Fruit fly (Drosophila melanogaster) whole organism, embryonic: ENCODE results near the gene CG10804.
A peak's percentile ranks its signal among the peaks of the same experiment; 100 is the strongest.

Experiments used
- Ada2b ChIP-seq: fragments of 200-800 bp; sonication (Bioruptor generic); IDR thresholded peaks from 2 replicates; pipeline ENCODE4 v1.3.6; 2022; ENCODE audit warnings: missing biosample characterization, missing genetic modification characterization
- Atf-2 ChIP-seq: fragments of 200-800 bp; sonication (Bioruptor generic); optimal IDR thresholded peaks from 2 replicates; lab custom pipeline; 2016; ENCODE audit warnings: missing biosample characterization, missing genetic modification characterization
- Awh ChIP-seq: fragments of 200-800 bp; sonication (Bioruptor generic); IDR thresholded peaks from 2 replicates; pipeline ENCODE4, ENCODE4 v1.3.6; 2022; ENCODE audit warnings: missing biosample characterization, missing genetic modification characterization
- B-H2 ChIP-seq: fragments of 200-800 bp; sonication (Bioruptor generic); optimal IDR thresholded peaks from 2 replicates; lab custom pipeline; 2018; ENCODE audit warnings: missing biosample characterization, mild to moderate bottlenecking, missing genetic modification characterization
- CG12299 ChIP-seq: fragments of 200-800 bp; sonication (Bioruptor generic); optimal IDR thresholded peaks from 2 replicates; lab custom pipeline; 2018; ENCODE audit warnings: missing biosample characterization, mild to moderate bottlenecking, missing genetic modification characterization
- CG13296 ChIP-seq: fragments of 200-800 bp; sonication (Bioruptor generic); optimal IDR thresholded peaks from 3 replicates; lab custom pipeline; 2018; ENCODE audit warnings: missing biosample characterization, mild to moderate bottlenecking, missing genetic modification characterization
- CG13775 ChIP-seq: fragments of 200-800 bp; sonication (Bioruptor generic); optimal IDR thresholded peaks from 3 replicates; lab custom pipeline; 2017; ENCODE audit warnings: missing biosample characterization, mild to moderate bottlenecking, missing genetic modification characterization
- CG14441 ChIP-seq: fragments of 200-800 bp; sonication (Bioruptor generic); IDR thresholded peaks from 2 replicates; pipeline ENCODE4 v1.3.6; 2022; ENCODE audit warnings: missing biosample characterization, missing genetic modification characterization
- CG16813 ChIP-seq: fragments of 200-800 bp; sonication (Bioruptor generic); IDR thresholded peaks from 3 replicates; pipeline ENCODE4 v1.3.6; 2022; ENCODE audit warnings: missing biosample characterization, missing genetic modification characterization; ENCODE audit not compliant: partially characterized antibody
- CG17361 ChIP-seq: fragments of 200-800 bp; sonication (Bioruptor generic); IDR thresholded peaks from 3 replicates; pipeline ENCODE4 v1.3.6; 2022; ENCODE audit warnings: missing biosample characterization, missing genetic modification characterization
- CG2129 ChIP-seq: fragments of 200-800 bp; sonication (Bioruptor generic); IDR thresholded peaks from 2 replicates; pipeline ENCODE4 v1.3.6; 2022; ENCODE audit warnings: missing biosample characterization, missing genetic modification characterization; ENCODE audit not compliant: partially characterized antibody
- CG2889 ChIP-seq: fragments of 200-800 bp; sonication (Bioruptor generic); IDR thresholded peaks from 3 replicates; pipeline ENCODE4 v1.3.6; 2022; ENCODE audit warnings: missing biosample characterization, missing genetic modification characterization
- CG30403 ChIP-seq: fragments of 200-800 bp; sonication (Bioruptor generic); optimal IDR thresholded peaks from 3 replicates; lab custom pipeline; 2016; ENCODE audit warnings: missing biosample characterization, missing genetic modification characterization
- CG34224 ChIP-seq: fragments of 200-800 bp; sonication (Bioruptor generic); IDR thresholded peaks from 3 replicates; pipeline ENCODE4 v1.3.6; 2022; ENCODE audit warnings: missing biosample characterization, missing genetic modification characterization; ENCODE audit not compliant: partially characterized antibody
- CG4854 ChIP-seq: fragments of 200-800 bp; sonication (Bioruptor generic); optimal IDR thresholded peaks from 2 replicates; lab custom pipeline; 2016; ENCODE audit warnings: missing biosample characterization, missing genetic modification characterization, inconsistent platforms
- CG6689 ChIP-seq: fragments of 200-800 bp; sonication (Bioruptor generic); IDR thresholded peaks from 2 replicates; pipeline ENCODE4 v1.3.6; 2022; ENCODE audit warnings: missing biosample characterization, missing genetic modification characterization
- CG7786 ChIP-seq: fragments of 200-800 bp; sonication (Bioruptor generic); optimal IDR thresholded peaks from 2 replicates; lab custom pipeline; 2016; ENCODE audit warnings: missing biosample characterization, missing genetic modification characterization
- CG7928 ChIP-seq: fragments of 200-800 bp; sonication (Bioruptor generic); optimal IDR thresholded peaks from 2 replicates; lab custom pipeline; 2017; ENCODE audit warnings: missing biosample characterization, mild to moderate bottlenecking, missing genetic modification characterization
- CG9727 ChIP-seq: fragments of 200-800 bp; sonication (Bioruptor generic); optimal IDR thresholded peaks from 3 replicates; lab custom pipeline; 2017; ENCODE audit warnings: missing biosample characterization, mild to moderate bottlenecking, missing genetic modification characterization
- CkIIα-i1 ChIP-seq: fragments of 200-800 bp; sonication (Bioruptor generic); IDR thresholded peaks from 2 replicates; pipeline ENCODE4 v1.3.6; 2022; ENCODE audit warnings: missing biosample characterization, missing genetic modification characterization
- Deaf1 ChIP-seq: fragments of 200-800 bp; optimal IDR thresholded peaks from 3 replicates; lab custom pipeline; 2019; ENCODE audit warnings: missing biosample characterization, mild to moderate bottlenecking, missing genetic modification characterization, moderate library complexity
- Fer1 ChIP-seq: fragments of 200-800 bp; sonication (Bioruptor generic); optimal IDR thresholded peaks from 2 replicates; lab custom pipeline; 2017; ENCODE audit warnings: missing biosample characterization, mild to moderate bottlenecking, missing genetic modification characterization
- Gug ChIP-seq: fragments of 200-800 bp; sonication (Bioruptor generic); IDR thresholded peaks from 4 replicates; pipeline ENCODE4 v1.3.6; 2022; ENCODE audit warnings: missing biosample characterization, missing genetic modification characterization
- H15 ChIP-seq: fragments of 200-800 bp; sonication (Bioruptor generic); IDR thresholded peaks from 3 replicates; pipeline ENCODE4 v1.3.6; 2022; ENCODE audit warnings: missing biosample characterization, missing genetic modification characterization
- HmgD ChIP-seq: fragments of 200-800 bp; sonication (Bioruptor generic); optimal IDR thresholded peaks from 3 replicates; lab custom pipeline; 2016; ENCODE audit warnings: missing biosample characterization, missing genetic modification characterization
- Meics ChIP-seq: fragments of 200-800 bp; sonication (Bioruptor generic); optimal IDR thresholded peaks from 2 replicates; lab custom pipeline; 2017; ENCODE audit warnings: missing biosample characterization, mild to moderate bottlenecking, missing genetic modification characterization
- NfI ChIP-seq: fragments of 200-800 bp; sonication (Bioruptor generic); optimal IDR thresholded peaks from 3 replicates; lab custom pipeline; 2018; ENCODE audit warnings: missing biosample characterization, mild to moderate bottlenecking, missing genetic modification characterization, moderate library complexity
- Oli ChIP-seq: fragments of 200-800 bp; sonication (Bioruptor generic); optimal IDR thresholded peaks from 2 replicates; lab custom pipeline; 2018; ENCODE audit warnings: missing biosample characterization, mild to moderate bottlenecking, missing genetic modification characterization, moderate library complexity
- Rfx ChIP-seq: fragments of 200-800 bp; sonication (Bioruptor generic); IDR thresholded peaks from 2 replicates; pipeline ENCODE4 v1.3.6; 2022; ENCODE audit warnings: missing biosample characterization, missing genetic modification characterization
- ac ChIP-seq: fragments of 200-800 bp; sonication (Bioruptor generic); optimal IDR thresholded peaks from 3 replicates; lab custom pipeline; 2017; ENCODE audit warnings: missing biosample characterization, mild to moderate bottlenecking, missing genetic modification characterization
- ara ChIP-seq: fragments of 200-800 bp; sonication (Bioruptor generic); IDR thresholded peaks from 2 replicates; pipeline ENCODE4 v1.3.6; 2022; ENCODE audit warnings: missing biosample characterization, missing genetic modification characterization
- az2 ChIP-seq: fragments of 200-800 bp; sonication (Bioruptor generic); optimal IDR thresholded peaks from 3 replicates; lab custom pipeline; 2016; ENCODE audit warnings: missing biosample characterization, missing genetic modification characterization
- dimm ChIP-seq: fragments of 200-800 bp; sonication (Bioruptor generic); IDR thresholded peaks from 2 replicates; pipeline ENCODE4 v1.3.6; 2022; ENCODE audit warnings: missing biosample characterization, missing genetic modification characterization
- disco-r ChIP-seq: fragments of 200-800 bp; sonication (Bioruptor generic); optimal IDR thresholded peaks from 2 replicates; lab custom pipeline; 2016; ENCODE audit warnings: missing biosample characterization, missing genetic modification characterization
- ems ChIP-seq: fragments of 200-800 bp; sonication (Bioruptor generic); optimal IDR thresholded peaks from 3 replicates; lab custom pipeline; 2016; ENCODE audit warnings: missing biosample characterization, missing genetic modification characterization
- esg ChIP-seq: fragments of 200-800 bp; sonication (Bioruptor generic); conservative IDR thresholded peaks from 2 replicates; pipeline ENCODE4 v1.3.6; 2022; ENCODE audit warnings: missing biosample characterization, missing genetic modification characterization
- gce ChIP-seq: fragments of 200-800 bp; sonication (Bioruptor generic); IDR thresholded peaks from 3 replicates; pipeline ENCODE4 v1.3.6; 2022; ENCODE audit warnings: missing biosample characterization, missing genetic modification characterization
- gem ChIP-seq: fragments of 200-800 bp; sonication (Bioruptor generic); optimal IDR thresholded peaks from 2 replicates; lab custom pipeline; 2019; ENCODE audit warnings: missing biosample characterization, mild to moderate bottlenecking, missing genetic modification characterization, moderate library complexity
- grau ChIP-seq: fragments of 200-800 bp; optimal IDR thresholded peaks from 3 replicates; lab custom pipeline; 2019; ENCODE audit warnings: missing biosample characterization, mild to moderate bottlenecking, missing genetic modification characterization, moderate library complexity
- hkb ChIP-seq, 2 experiments: fragments of 200-800 bp in 1 of 2; fragments of >200 bp in 1 of 2; sonication (Bioruptor generic) in 1 of 2; IDR thresholded peaks in 1 of 2; optimal IDR thresholded peaks in 1 of 2; 2 replicates each; pipeline versions ENCODE4 v1.3.6 to Lab custom; 2017 to 2022; ENCODE audit warnings: missing biosample characterization in 1 of 2, missing genetic modification characterization in 1 of 2
- klu ChIP-seq: fragments of 200-800 bp; sonication (Bioruptor generic); IDR thresholded peaks from 2 replicates; pipeline ENCODE4 v1.3.6; 2022; ENCODE audit warnings: missing biosample characterization, missing genetic modification characterization
- mam ChIP-seq: fragments of 200-800 bp; sonication (Bioruptor generic); optimal IDR thresholded peaks from 3 replicates; lab custom pipeline; 2016; ENCODE audit warnings: missing biosample characterization, missing genetic modification characterization
- mirr ChIP-seq: fragments of 200-800 bp; sonication (Bioruptor generic); optimal IDR thresholded peaks from 3 replicates; lab custom pipeline; 2018; ENCODE audit warnings: missing biosample characterization, mild to moderate bottlenecking, missing genetic modification characterization
- pan ChIP-seq, 4 experiments: fragments of >200 bp in 3 of 4; fragments of 200-800 bp in 1 of 4; sonication (Bioruptor generic) in 1 of 4; optimal IDR thresholded peaks in 3 of 4; IDR thresholded peaks in 1 of 4; 2 replicates each; pipeline versions ENCODE4 v1.3.6 to Lab custom; 2017 to 2022; ENCODE audit warnings: missing biosample characterization in 2 of 4, missing genetic modification characterization in 2 of 4, mixed read lengths in 1 of 4
- pum ChIP-seq: fragments of 200-800 bp; sonication (Bioruptor generic); optimal IDR thresholded peaks from 2 replicates; lab custom pipeline; 2016; ENCODE audit warnings: missing biosample characterization, missing genetic modification characterization
- salm ChIP-seq: fragments of 200-800 bp; sonication (Bioruptor generic); optimal IDR thresholded peaks from 2 replicates; lab custom pipeline; 2018; ENCODE audit warnings: missing biosample characterization, mild to moderate bottlenecking, missing genetic modification characterization
- sna ChIP-seq: fragments of 200-800 bp; sonication (Bioruptor generic); IDR thresholded peaks from 2 replicates; pipeline ENCODE4 v1.3.6; 2022; ENCODE audit warnings: missing biosample characterization, missing genetic modification characterization; ENCODE audit not compliant: partially characterized antibody
- tio ChIP-seq: fragments of 200-800 bp; sonication (Bioruptor generic); optimal IDR thresholded peaks from 2 replicates; lab custom pipeline; 2017; ENCODE audit warnings: missing biosample characterization, missing genetic modification characterization, inconsistent platforms
- trem ChIP-seq: fragments of 200-800 bp; optimal IDR thresholded peaks from 3 replicates; lab custom pipeline; 2019; ENCODE audit warnings: missing biosample characterization, mild to moderate bottlenecking, missing genetic modification characterization, moderate library complexity
- wdn ChIP-seq: fragments of 200-800 bp; sonication (Bioruptor generic); IDR thresholded peaks from 2 replicates; pipeline ENCODE4 v1.3.6; 2022; ENCODE audit warnings: missing biosample characterization, missing genetic modification characterization

The CG10804 gene

dm6 chrX:3432928-3433327, 49.2 kb downstream of the CG10804 start (continued):
- no peak for TF ChIP-seq trem (tag; lab: Kevin White, UChicago)
- TF ChIP-seq CG7786: peak; percentile 35
- peak; percentile 20 for TF ChIP-seq tio
- TF ChIP-seq ara: no peak
- no peak for TF ChIP-seq HmgD (GFP tag; lab: Kevin White, UChicago)
- TF ChIP-seq CkIIα-i1: no peak
- no peak for TF ChIP-seq Atf-2 (GFP tag; lab: Kevin White, UChicago)
- peak; percentile 42 for TF ChIP-seq Oli
- peak; percentile 57 for TF ChIP-seq CG6689 (GFP tag; lab: Robert Waterston, UW)
- peak; percentile 63 for TF ChIP-seq Ada2b
- no peak for TF ChIP-seq ems (GFP tag; lab: Kevin White, UChicago)
- peak; percentile 48 for TF ChIP-seq esg
- TF ChIP-seq CG13775 (GFP tag; lab: Kevin White, UChicago): no peak
- 0 out of 2 replicates have a peak, but pooled peaks have one; percentile 19 for TF ChIP-seq dimm (GFP tag; lab: Robert Waterston, UW)
- TF ChIP-seq disco-r (GFP tag; lab: Kevin White, UChicago): no peak
- TF ChIP-seq salm (tag; lab: Kevin White, UChicago): no peak
- TF ChIP-seq az2 (GFP tag; lab: Kevin White, UChicago): peak; percentile 4
- no peak for TF ChIP-seq CG13296 (GFP tag; lab: Kevin White, UChicago)
- peak; percentile 57 for TF ChIP-seq mam (GFP tag; lab: Kevin White, UChicago)
- 0 out of 3 replicates have a peak, but pooled peaks have one; percentile 43 for TF ChIP-seq CG2889 (GFP tag; lab: Robert Waterston, UW)
- TF ChIP-seq gce (GFP tag; lab: Robert Waterston, UW): peak; percentile 26; the same call in 1 of the 3 replicates
- TF ChIP-seq CG7928 (GFP tag; lab: Kevin White, UChicago): no peak
- TF ChIP-seq mirr (GFP tag; lab: Kevin White, UChicago): no peak
- no peak for TF ChIP-seq CG17361 (GFP tag; lab: Robert Waterston, UW)
- TF ChIP-seq CG4854: no peak
- TF ChIP-seq Gug: peak; percentile 54; the same call in 2 of the 4 replicates
- TF ChIP-seq Fer1 (GFP tag; lab: Kevin White, UChicago): peak; percentile 8
- TF ChIP-seq CG9727: no peak
- TF ChIP-seq klu (GFP tag; lab: Robert Waterston, UW): 0 out of 2 replicates have a peak, but pooled peaks have one; percentile 26
- no peak for TF ChIP-seq ac (GFP tag; lab: Kevin White, UChicago)
- TF ChIP-seq Awh: peak; percentile 49; the same call in 1 of the 2 replicates
- peak; percentile 61 for TF ChIP-seq gem
- TF ChIP-seq CG2129 (GFP tag; lab: Robert Waterston, UW): no peak
- TF ChIP-seq grau (tag; lab: Kevin White, UChicago): peak; percentile 13
- no peak for TF ChIP-seq hkb (optimal IDR thresholded peaks at IDR 0.05; lab: Kevin White, UChicago)
- peak; percentile 57 for TF ChIP-seq hkb (GFP tag; IDR thresholded peaks at IDR 0.05; lab: Robert Waterston, UW)
- TF ChIP-seq NfI: peak; percentile 22
- no peak for TF ChIP-seq CG12299 (tag; lab: Kevin White, UChicago)
- no peak for TF ChIP-seq H15 (GFP tag; lab: Robert Waterston, UW)
- no peak for TF ChIP-seq CG16813 (GFP tag; lab: Robert Waterston, UW)
- TF ChIP-seq Meics (GFP tag; lab: Kevin White, UChicago): no peak
- no peak for TF ChIP-seq CG34224 (GFP tag; lab: Robert Waterston, UW)
- TF ChIP-seq pum (GFP tag; lab: Kevin White, UChicago): peak; percentile 11
- peak; percentile 65; the same call in 1 of the 2 replicates for TF ChIP-seq CG14441
- no peak for TF ChIP-seq sna (GFP tag; lab: Robert Waterston, UW)
- no peak for TF ChIP-seq Deaf1 (tag; lab: Kevin White, UChicago)
- TF ChIP-seq CG30403 (GFP tag; lab: Kevin White, UChicago): peak; percentile 22
- peak; percentile 62; the same call in 1 of the 2 replicates for TF ChIP-seq Rfx
- TF ChIP-seq pan (optimal IDR thresholded peaks at IDR 0.05; lab: Kevin White, UChicago): no peak
- TF ChIP-seq pan (GFP tag; optimal IDR thresholded peaks at IDR 0.05 in 1 of 2, IDR thresholded peaks at IDR 0.05 in 1 of 2): peak in 1 of 2 experiments; percentile 75
- TF ChIP-seq B-H2: no peak
- TF ChIP-seq wdn (GFP tag; lab: Robert Waterston, UW): no peak
